Worm (Caenorhabditis elegans) whole organism, L2 larva: Measurements from ENCODE around the gene dolk-1.

Source experiments
- C34F6.9 ChIP-seq: fragments of 150-350 bp; optimal IDR thresholded peaks from 2 replicates; lab custom pipeline; 2014; ENCODE audit warnings: missing biosample characterization, missing genetic modification characterization
- R02D3.7 ChIP-seq: fragments of 150-350 bp; optimal IDR thresholded peaks from 2 replicates; lab custom pipeline; 2014; ENCODE audit warnings: missing biosample characterization, missing genetic modification characterization
- ZK546.5 ChIP-seq: sonication (generic microtip); optimal IDR thresholded peaks from 2 replicates; lab custom pipeline; 2017; ENCODE audit warnings: missing biosample characterization, missing genetic modification characterization
- alr-1 ChIP-seq: fragments of 150-350 bp; optimal IDR thresholded peaks from 2 replicates; lab custom pipeline; 2014; ENCODE audit warnings: missing biosample characterization, missing genetic modification characterization
- aly-2 ChIP-seq: fragments of 150-350 bp; optimal IDR thresholded peaks from 2 replicates; lab custom pipeline; 2014; ENCODE audit warnings: missing biosample characterization, missing genetic modification characterization
- ama-1 ChIP-seq: fragments of 150-350 bp; optimal IDR thresholded peaks from 2 replicates; lab custom pipeline; 2018; ENCODE audit warnings: inconsistent platforms
- blmp-1 ChIP-seq: sonication (generic microtip); optimal IDR thresholded peaks from 2 replicates; lab custom pipeline; 2017; ENCODE audit warnings: missing genetic modification characterization, mild to moderate bottlenecking, missing compliant biosample characterization, antibody characterized with exemption, moderate library complexity; ENCODE audit not compliant: insufficient read depth
- ceh-16 ChIP-seq: fragments of 150-350 bp; optimal IDR thresholded peaks from 2 replicates; lab custom pipeline; 2014; ENCODE audit warnings: missing biosample characterization, missing genetic modification characterization
- ceh-82 ChIP-seq: fragments of 150-350 bp; optimal IDR thresholded peaks from 2 replicates; lab custom pipeline; 2014; ENCODE audit warnings: missing biosample characterization, missing genetic modification characterization
- crh-2 ChIP-seq: sonication (generic microtip); optimal IDR thresholded peaks from 2 replicates; lab custom pipeline; 2017; ENCODE audit warnings: missing biosample characterization, missing genetic modification characterization
- dmd-4 ChIP-seq: sonication (generic microtip); optimal IDR thresholded peaks from 2 replicates; lab custom pipeline; 2017; ENCODE audit warnings: missing biosample characterization, missing genetic modification characterization
- egl-27 ChIP-seq: sonication (generic microtip); optimal IDR thresholded peaks from 3 replicates; lab custom pipeline; 2017; ENCODE audit warnings: missing biosample characterization, missing genetic modification reagents, missing genetic modification characterization
- elt-1 ChIP-seq: fragments of 150-350 bp; optimal IDR thresholded peaks from 2 replicates; lab custom pipeline; 2014; ENCODE audit warnings: missing biosample characterization, missing genetic modification characterization
- elt-3 ChIP-seq: sonication (generic microtip); optimal IDR thresholded peaks from 2 replicates; lab custom pipeline; 2017; ENCODE audit warnings: missing biosample characterization, missing genetic modification characterization
- fos-1 ChIP-seq: fragments of 150-350 bp; optimal IDR thresholded peaks from 2 replicates; lab custom pipeline; 2014; ENCODE audit warnings: missing biosample characterization, missing genetic modification characterization
- gmeb-1 ChIP-seq: fragments of 150-350 bp; optimal IDR thresholded peaks from 2 replicates; lab custom pipeline; 2014; ENCODE audit warnings: missing biosample characterization, missing genetic modification characterization
- lin-39 ChIP-seq: fragments of 150-350 bp; optimal IDR thresholded peaks from 2 replicates; lab custom pipeline; 2014; ENCODE audit warnings: missing biosample characterization, missing genetic modification reagents, missing genetic modification characterization
- mbf-1 ChIP-seq: sonication (generic microtip); optimal IDR thresholded peaks from 2 replicates; lab custom pipeline; 2017; ENCODE audit warnings: missing biosample characterization, missing genetic modification characterization
- mdl-1 ChIP-seq, 2 experiments: fragments of 150-350 bp in 1 of 2; sonication (generic microtip) in 1 of 2; optimal IDR thresholded peaks; 2 replicates each; lab custom pipeline; 2017; ENCODE audit warnings: missing biosample characterization in 2 of 2, missing genetic modification characterization in 2 of 2
- nhr-10 ChIP-seq: sonication (generic microtip); optimal IDR thresholded peaks from 2 replicates; lab custom pipeline; 2017; ENCODE audit warnings: missing biosample characterization, missing genetic modification characterization
- nhr-11 ChIP-seq: fragments of 150-350 bp; optimal IDR thresholded peaks from 2 replicates; lab custom pipeline; 2014; ENCODE audit warnings: missing biosample characterization, missing genetic modification characterization
- nhr-129 ChIP-seq: fragments of 150-350 bp; optimal IDR thresholded peaks from 2 replicates; lab custom pipeline; 2014; ENCODE audit warnings: missing biosample characterization, missing genetic modification characterization
- nhr-21 ChIP-seq: fragments of 150-350 bp; optimal IDR thresholded peaks from 2 replicates; lab custom pipeline; 2014; ENCODE audit warnings: missing biosample characterization, missing genetic modification characterization
- nhr-23 ChIP-seq: fragments of 150-350 bp; optimal IDR thresholded peaks from 2 replicates; lab custom pipeline; 2014; ENCODE audit warnings: missing biosample characterization, missing genetic modification reagents, missing genetic modification characterization
- nhr-237 ChIP-seq: fragments of 150-350 bp; optimal IDR thresholded peaks from 2 replicates; lab custom pipeline; 2014; ENCODE audit warnings: missing biosample characterization, missing genetic modification characterization
- nhr-25 ChIP-seq: fragments of 150-350 bp; sonication (generic microtip); optimal IDR thresholded peaks from 3 replicates; lab custom pipeline; 2014; ENCODE audit warnings: missing biosample characterization, missing genetic modification characterization
- nhr-6 ChIP-seq: fragments of 150-350 bp; optimal IDR thresholded peaks from 2 replicates; lab custom pipeline; 2014; ENCODE audit warnings: missing biosample characterization, missing genetic modification characterization
- peb-1 ChIP-seq: fragments of 150-350 bp; optimal IDR thresholded peaks from 2 replicates; lab custom pipeline; 2014; ENCODE audit warnings: missing biosample characterization, missing genetic modification characterization
- sem-4 ChIP-seq: fragments of 150-350 bp; optimal IDR thresholded peaks from 2 replicates; lab custom pipeline; 2014; ENCODE audit warnings: missing biosample characterization, missing genetic modification reagents, missing genetic modification characterization
- skn-1 ChIP-seq: sonication (generic microtip); optimal IDR thresholded peaks from 2 replicates; lab custom pipeline; 2017; ENCODE audit warnings: missing biosample characterization, missing genetic modification characterization
- sma-9 ChIP-seq, 2 experiments: fragments of 150-350 bp in 1 of 2; sonication (generic microtip) in 1 of 2; optimal IDR thresholded peaks; 2 replicates each; lab custom pipeline; 2014 to 2016; ENCODE audit warnings: missing genetic modification characterization in 2 of 2, mild to moderate bottlenecking in 1 of 2, missing biosample characterization in 1 of 2, missing compliant biosample characterization in 1 of 2, missing genetic modification reagents in 1 of 2, moderate library complexity in 1 of 2
- snpc-4 ChIP-seq: fragments of 150-350 bp; optimal IDR thresholded peaks from 2 replicates; lab custom pipeline; 2014; ENCODE audit warnings: missing biosample characterization, missing genetic modification characterization
- unc-39 ChIP-seq: fragments of 150-350 bp; optimal IDR thresholded peaks from 2 replicates; lab custom pipeline; 2014; ENCODE audit warnings: missing biosample characterization, missing genetic modification characterization
- unc-62 ChIP-seq: fragments of 150-350 bp; optimal IDR thresholded peaks from 2 replicates; lab custom pipeline; 2014; ENCODE audit warnings: missing biosample characterization, missing genetic modification reagents, missing genetic modification characterization
- zag-1 ChIP-seq: fragments of 150-350 bp; optimal IDR thresholded peaks from 2 replicates; lab custom pipeline; 2014; ENCODE audit warnings: missing biosample characterization, missing genetic modification characterization
- ztf-1 ChIP-seq: fragments of 200-800 bp; sonication (Bioruptor generic); conservative IDR thresholded peaks from 2 replicates; pipeline ENCODE4 v1.3.6; 2022; ENCODE audit warnings: missing genetic modification characterization, missing compliant biosample characterization
- ztf-4 ChIP-seq: fragments of 150-350 bp; optimal IDR thresholded peaks from 2 replicates; lab custom pipeline; 2014; ENCODE audit warnings: missing biosample characterization, missing genetic modification characterization

Gene dolk-1

ce11 chrIII:11898169-11898568, 35.3 kb downstream of the dolk-1 start, which contains the start of gene tsen-2:
tsen-2 (minus strand) TSS chrIII:11898269.
- TF ChIP-seq snpc-4 (no peak), mbf-1 (no peak), blmp-1 (tag; lab: Kevin White, UChicago) (no peak), peb-1 (no peak), fos-1 (tag; lab: Kevin White, UChicago) (no peak), mdl-1 (tag; optimal IDR thresholded peaks at IDR 0.05; lab: Kevin White, UChicago) (no peak), ama-1 (lab: Kevin White, UChicago) (no peak), nhr-21 (no peak), nhr-6 (tag; lab: Kevin White, UChicago) (no peak), ztf-1 (GFP tag; lab: Robert Waterston, UW) (no peak), ceh-16 (no peak), elt-3 (tag; lab: Kevin White, UChicago) (no peak), ZK546.5 (tag; lab: Kevin White, UChicago) (no peak), gmeb-1 (tag; lab: Kevin White, UChicago) (no peak), ceh-82 (tag; lab: Kevin White, UChicago) (no peak), dmd-4 (tag; lab: Kevin White, UChicago) (no peak), alr-1 (no peak)

- no peak for TF ChIP-seq blmp-1 (tag; lab: Kevin White, UChicago)
- no peak for TF ChIP-seq snpc-4
- no peak for TF ChIP-seq ztf-4 (tag; lab: Kevin White, UChicago)
- no peak for TF ChIP-seq elt-1 (tag; lab: Kevin White, UChicago)
- TF ChIP-seq zag-1 (tag; lab: Kevin White, UChicago): no peak
- TF ChIP-seq lin-39 (tag; lab: Kevin White, UChicago): no peak
- TF ChIP-seq crh-2 (tag; lab: Kevin White, UChicago): no peak
- TF ChIP-seq nhr-129 (tag; lab: Kevin White, UChicago): no peak
- no peak for TF ChIP-seq R02D3.7 (tag; lab: Kevin White, UChicago)
- no peak for TF ChIP-seq ztf-1 (GFP tag; lab: Robert Waterston, UW)
- TF ChIP-seq mbf-1: no peak
- TF ChIP-seq unc-39 (tag; lab: Kevin White, UChicago): no peak
- TF ChIP-seq nhr-237 (tag; lab: Kevin White, UChicago): no peak
Observed at ce11 chrIII:11896652-11897051, 36.8 kb downstream of the dolk-1 start.

ce11 chrIII:11895504-11895903, 37.9 kb downstream of the dolk-1 start:
- TF ChIP-seq nhr-10 (tag; lab: Kevin White, UChicago) (no peak), skn-1 (tag; lab: Kevin White, UChicago) (no peak), nhr-129 (tag; lab: Kevin White, UChicago) (no peak), peb-1 (no peak), lin-39 (tag; lab: Kevin White, UChicago) (no peak)

- TF ChIP-seq nhr-25 (tag; lab: Kevin White, UChicago) (no peak), nhr-237 (tag; lab: Kevin White, UChicago) (no peak), ceh-82 (tag; lab: Kevin White, UChicago) (no peak), nhr-21 (no peak), crh-2 (tag; lab: Kevin White, UChicago) (no peak), sma-9 (GFP tag; optimal IDR thresholded peaks at IDR 0.05; lab: Kevin White, UChicago) (no peak), sma-9 (tag; optimal IDR thresholded peaks at IDR 0.05; lab: Kevin White, UChicago) (no peak), egl-27 (tag; lab: Kevin White, UChicago) (no peak), nhr-6 (tag; lab: Kevin White, UChicago) (no peak), unc-39 (tag; lab: Kevin White, UChicago) (no peak), ceh-16 (no peak), nhr-23 (tag; lab: Kevin White, UChicago) (no peak), mbf-1 (no peak)
Observed at ce11 chrIII:11892939-11893338, 40.5 kb downstream of the dolk-1 start, which contains the start of gene Y56A3A.41. Y56A3A.41 (minus strand) TSS chrIII:11893039.

- no peak for TF ChIP-seq ztf-1 (GFP tag; lab: Robert Waterston, UW)
- TF ChIP-seq aly-2 (tag; lab: Kevin White, UChicago): no peak
- no peak for TF ChIP-seq unc-62 (GFP tag; lab: Kevin White, UChicago)
- no peak for TF ChIP-seq ztf-4 (tag; lab: Kevin White, UChicago)
- TF ChIP-seq C34F6.9 (tag; lab: Kevin White, UChicago): no peak
- no peak for TF ChIP-seq nhr-10 (tag; lab: Kevin White, UChicago)
- no peak for TF ChIP-seq sem-4
- TF ChIP-seq nhr-11 (tag; lab: Kevin White, UChicago): no peak
- no peak for TF ChIP-seq dmd-4 (tag; lab: Kevin White, UChicago)
Observed at ce11 chrIII:11891335-11891734, 42.1 kb downstream of the dolk-1 start, which contains the start of gene faah-5. faah-5 (minus strand) TSS chrIII:11891435.
